Worm (Caenorhabditis elegans): ENCODE measurements around the gene fbxc-27.

fbxc-27 gene

ce11 chrII:927331-927730, 17.8 kb downstream of the fbxc-27 start, which contains the start of gene R07C3.13:
TSS of gene R07C3.13 (minus strand) at chrII:927431.
- TF ChIP-seq blmp-1 (tag; optimal IDR thresholded peaks at IDR 0.05): no peak
- no peak for TF ChIP-seq sem-2 (GFP tag; optimal IDR thresholded peaks at IDR 0.05)
- TF ChIP-seq ceh-39 (tag; optimal IDR thresholded peaks at IDR 0.05): no peak
- no peak for TF ChIP-seq nhr-2 (tag; optimal IDR thresholded peaks at IDR 0.05)
- no peak for TF ChIP-seq pha-4 (tag; optimal IDR thresholded peaks at IDR 0.05)
- TF ChIP-seq snpc-4 (tag; optimal IDR thresholded peaks at IDR 0.05): no peak
- TF ChIP-seq lin-32 (GFP tag; optimal IDR thresholded peaks at IDR 0.05): no peak
- TF ChIP-seq nhr-28 (tag; optimal IDR thresholded peaks at IDR 0.05): no peak
- no peak for TF ChIP-seq lin-13 (tag; optimal IDR thresholded peaks at IDR 0.05)
- no peak for TF ChIP-seq mls-2 (tag; optimal IDR thresholded peaks at IDR 0.05)
- TF ChIP-seq nhr-237 (tag; optimal IDR thresholded peaks at IDR 0.05): no peak
- TF ChIP-seq nhr-12 (tag; optimal IDR thresholded peaks at IDR 0.05): no peak
- no peak for TF ChIP-seq cnd-1 (tag; optimal IDR thresholded peaks at IDR 0.05)
- no peak for TF ChIP-seq ceh-83 (GFP tag; optimal IDR thresholded peaks at IDR 0.05)
- no peak for TF ChIP-seq M03D4.4 (tag; optimal IDR thresholded peaks at IDR 0.05)
- no peak for TF ChIP-seq unc-39 (tag; optimal IDR thresholded peaks at IDR 0.05)
- no peak for TF ChIP-seq ceh-43 (GFP tag; optimal IDR thresholded peaks at IDR 0.05)
- no peak for TF ChIP-seq mab-5 (tag; optimal IDR thresholded peaks at IDR 0.05)
- TF ChIP-seq zip-8 (tag; optimal IDR thresholded peaks at IDR 0.05): no peak

- TF ChIP-seq hlh-1 (tag; optimal IDR thresholded peaks at IDR 0.05): peak; percentile 33
Measured at ce11 chrII:930871-931270, 21.3 kb downstream of the fbxc-27 start, which contains the start of gene fbxc-34. TSS of gene fbxc-34 (plus strand) at chrII:931171.

- TF ChIP-seq ces-1 (GFP tag; optimal IDR thresholded peaks at IDR 0.05): no peak
- TF ChIP-seq lin-13 (tag; optimal IDR thresholded peaks at IDR 0.05): no peak
- no peak for TF ChIP-seq pha-4 (tag; optimal IDR thresholded peaks at IDR 0.05)
- TF ChIP-seq unc-120 (tag; optimal IDR thresholded peaks at IDR 0.05; ENCODE audit: poor library complexity, severe bottlenecking): no peak
- no peak for TF ChIP-seq drap-1 (GFP tag; optimal IDR thresholded peaks at IDR 0.05)
- no peak for TF ChIP-seq flh-1 (GFP tag; optimal IDR thresholded peaks at IDR 0.05)
- TF ChIP-seq ham-2 (GFP tag; optimal IDR thresholded peaks at IDR 0.05): no peak
Measured at ce11 chrII:932718-933117, 23.1 kb downstream of the fbxc-27 start, which contains the start of gene acs-15. TSS of gene acs-15 (plus strand) at chrII:933018.

ce11 chrII:937265-937664, 27.7 kb downstream of the fbxc-27 start:
- TF ChIP-seq cnd-1 (tag; optimal IDR thresholded peaks at IDR 0.05) (peak; percentile 71), zip-8 (tag; optimal IDR thresholded peaks at IDR 0.05) (peak; percentile 64), nhr-2 (tag; optimal IDR thresholded peaks at IDR 0.05) (peak; percentile 90), sem-2 (GFP tag; optimal IDR thresholded peaks at IDR 0.05) (no peak), ztf-11 (tag; optimal IDR thresholded peaks at IDR 0.05) (no peak), lin-32 (GFP tag; optimal IDR thresholded peaks at IDR 0.05) (peak; percentile 46)

- TF ChIP-seq sem-2 (GFP tag; optimal IDR thresholded peaks at IDR 0.05) (no peak), lin-13 (tag; optimal IDR thresholded peaks at IDR 0.05) (no peak), tbx-8 (GFP tag; optimal IDR thresholded peaks at IDR 0.05) (no peak), hlh-1 (tag; optimal IDR thresholded peaks at IDR 0.05) (no peak)
Measured at ce11 chrII:938549-938948, 29.0 kb downstream of the fbxc-27 start, which contains the start of gene R07C3.3. TSS of gene R07C3.3 (plus strand) at chrII:938849.

ce11 chrII:940779-941178, 31.2 kb downstream of the fbxc-27 start, which contains the start of gene fbxc-36:
TSS of gene fbxc-36 (plus strand) at chrII:940983.
- TF ChIP-seq cnd-1 (tag; optimal IDR thresholded peaks at IDR 0.05): peak; percentile 14
- TF ChIP-seq sptf-1 (tag; optimal IDR thresholded peaks at IDR 0.05): peak; percentile 45
- peak; percentile 41 for TF ChIP-seq nhr-12 (tag; optimal IDR thresholded peaks at IDR 0.05)
- peak; percentile 12 for TF ChIP-seq ceh-39 (tag; optimal IDR thresholded peaks at IDR 0.05)
- TF ChIP-seq nhr-2 (tag; optimal IDR thresholded peaks at IDR 0.05): peak; percentile 60
- no peak for TF ChIP-seq ceh-43 (GFP tag; optimal IDR thresholded peaks at IDR 0.05)

ce11 chrII:943773-944172, 34.2 kb downstream of the fbxc-27 start, which contains the start of gene clec-43:
TSS of gene clec-43 (plus strand) at chrII:944066.
- TF ChIP-seq mab-5 (tag; optimal IDR thresholded peaks at IDR 0.05) (no peak), blmp-1 (tag; optimal IDR thresholded peaks at IDR 0.05) (no peak), zip-8 (tag; optimal IDR thresholded peaks at IDR 0.05) (no peak), lin-13 (tag; optimal IDR thresholded peaks at IDR 0.05) (no peak), bed-3 (GFP tag; optimal IDR thresholded peaks at IDR 0.05) (no peak), unc-120 (tag; optimal IDR thresholded peaks at IDR 0.05; ENCODE audit: poor library complexity, severe bottlenecking) (no peak), nhr-28 (tag; optimal IDR thresholded peaks at IDR 0.05) (no peak), unc-39 (tag; optimal IDR thresholded peaks at IDR 0.05) (no peak), nhr-237 (tag; optimal IDR thresholded peaks at IDR 0.05) (no peak), elt-1 (tag; optimal IDR thresholded peaks at IDR 0.05; ENCODE audit: borderline replicate concordance, insufficient read depth) (no peak), ces-1 (GFP tag; optimal IDR thresholded peaks at IDR 0.05) (no peak), ham-2 (GFP tag; optimal IDR thresholded peaks at IDR 0.05) (no peak), cnd-1 (tag; optimal IDR thresholded peaks at IDR 0.05) (no peak), ceh-83 (GFP tag; optimal IDR thresholded peaks at IDR 0.05) (no peak), drap-1 (GFP tag; optimal IDR thresholded peaks at IDR 0.05) (no peak)

Data from whole organism, mixed stage, embryonic.